Worm (Caenorhabditis elegans) whole organism, L1 larva: Measurements from ENCODE around the gene acy-4.
A peak's percentile ranks its signal among the peaks of the same experiment; 100 is the strongest.

Experiments used
- ama-1 ChIP-seq: fragments of 150-350 bp; optimal IDR thresholded peaks from 2 replicates; lab custom pipeline; 2014
- ceh-82 ChIP-seq, 3 experiments: fragments of 150-350 bp in 1 of 3; sonication (generic microtip) in 2 of 3; optimal IDR thresholded peaks; 2 replicates each; lab custom pipeline; 2014 to 2017; ENCODE audit warnings: missing biosample characterization in 3 of 3, missing genetic modification characterization in 3 of 3
- fkh-10 ChIP-seq: sonication (generic microtip); optimal IDR thresholded peaks from 2 replicates; lab custom pipeline; 2017; ENCODE audit warnings: missing biosample characterization, missing genetic modification reagents, missing genetic modification characterization
- nhr-11 ChIP-seq: fragments of 150-350 bp; optimal IDR thresholded peaks from 2 replicates; lab custom pipeline; 2014; ENCODE audit warnings: missing biosample characterization, missing genetic modification characterization
- nhr-12 ChIP-seq: sonication (generic microtip); optimal IDR thresholded peaks from 2 replicates; lab custom pipeline; 2017; ENCODE audit warnings: missing biosample characterization, missing genetic modification characterization
- nhr-76 ChIP-seq: sonication (generic microtip); optimal IDR thresholded peaks from 2 replicates; lab custom pipeline; 2017; ENCODE audit warnings: missing biosample characterization, missing genetic modification characterization
- nhr-77 ChIP-seq: fragments of 150-350 bp; optimal IDR thresholded peaks from 2 replicates; lab custom pipeline; 2014; ENCODE audit warnings: missing biosample characterization, missing genetic modification characterization
- rnt-1 ChIP-seq: sonication (generic microtip); optimal IDR thresholded peaks from 2 replicates; lab custom pipeline; 2016; ENCODE audit warnings: mild to moderate bottlenecking, missing genetic modification characterization, moderate library complexity, missing compliant biosample characterization
- sptf-1 ChIP-seq: fragments of 150-350 bp; optimal IDR thresholded peaks from 2 replicates; lab custom pipeline; 2014; ENCODE audit warnings: missing biosample characterization, missing genetic modification characterization
- unc-30 ChIP-seq: sonication (generic microtip); optimal IDR thresholded peaks from 2 replicates; lab custom pipeline; 2017; ENCODE audit warnings: missing biosample characterization, missing genetic modification characterization
- zag-1 ChIP-seq: fragments of 150-350 bp; optimal IDR thresholded peaks from 2 replicates; lab custom pipeline; 2014; ENCODE audit warnings: missing biosample characterization, missing genetic modification characterization
- ztf-11 ChIP-seq, 2 experiments: sonication (generic microtip); optimal IDR thresholded peaks; 2 replicates each; lab custom pipeline; 2016 to 2017; ENCODE audit warnings: missing genetic modification characterization in 2 of 2, missing biosample characterization in 1 of 2, missing compliant biosample characterization in 1 of 2

DNA sequence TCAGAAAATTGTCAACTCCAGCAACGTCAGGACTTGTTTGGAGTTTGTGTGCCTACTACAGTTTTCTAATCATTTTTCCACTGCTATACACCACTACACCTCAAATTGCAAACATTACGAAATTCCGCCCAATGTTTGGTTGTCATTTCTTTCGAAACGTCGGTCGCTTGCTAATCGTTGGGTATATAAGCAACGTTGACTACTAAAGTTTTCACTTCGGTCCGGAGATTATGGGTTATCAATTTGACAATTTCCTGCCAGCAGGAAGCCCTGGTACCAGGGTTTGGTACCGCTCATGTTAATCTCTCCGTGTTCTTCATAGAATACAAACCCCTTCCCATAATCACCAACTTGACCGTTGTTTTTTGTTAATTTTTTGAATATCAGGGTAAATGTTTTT lies 54.7 kb downstream of the acy-4 start:
- no peak for TF ChIP-seq ztf-11 (tag; optimal IDR thresholded peaks at IDR 0.05; lab: Kevin White, UChicago)
- no peak for TF ChIP-seq ama-1 (lab: Kevin White, UChicago)
- peak; percentile 14 for TF ChIP-seq rnt-1 (tag; lab: Kevin White, UChicago)
- no peak for TF ChIP-seq fkh-10 (GFP tag; lab: Kevin White, UChicago)
- peak; percentile 53 for TF ChIP-seq nhr-77 (tag; lab: Kevin White, UChicago)
- no peak for TF ChIP-seq sptf-1 (tag; lab: Kevin White, UChicago)
- TF ChIP-seq nhr-11 (tag; lab: Kevin White, UChicago) = no peak
- peak in 1 of 3 experiments; percentile 39 for TF ChIP-seq ceh-82 (tag; optimal IDR thresholded peaks at IDR 0.05; lab: Kevin White, UChicago)
- TF ChIP-seq zag-1 (tag; lab: Kevin White, UChicago) = no peak
- TF ChIP-seq nhr-12 (tag; lab: Kevin White, UChicago) = no peak
- no peak for TF ChIP-seq unc-30 (tag; lab: Kevin White, UChicago)
- no peak for TF ChIP-seq nhr-76
